Fruit fly (Drosophila melanogaster) whole organism, prepupa: ENCODE results near the gene CG1571.
A peak's percentile ranks its signal among the peaks of the same experiment; 100 is the strongest.

Experiments used
- CG10631 ChIP-seq: fragments of 200-800 bp; sonication (Bioruptor generic); optimal IDR thresholded peaks from 2 replicates; lab custom pipeline; 2016; ENCODE audit warnings: missing biosample characterization, missing genetic modification characterization
- CG10669 ChIP-seq: fragments of 200-800 bp; sonication (Bioruptor generic); optimal IDR thresholded peaks from 3 replicates; lab custom pipeline; 2018; ENCODE audit warnings: missing biosample characterization, mild to moderate bottlenecking, missing genetic modification characterization, moderate library complexity
- CG11294 ChIP-seq: fragments of 200-800 bp; sonication (Bioruptor generic); IDR thresholded peaks from 2 replicates; pipeline ENCODE4 v1.3.6; 2022; ENCODE audit warnings: missing biosample characterization, missing genetic modification characterization
- CG11762 ChIP-seq: fragments of 200-800 bp; sonication (Bioruptor generic); optimal IDR thresholded peaks from 3 replicates; lab custom pipeline; 2016; ENCODE audit warnings: missing biosample characterization, missing genetic modification characterization; ENCODE audit not compliant: insufficient read depth
- CG11902 ChIP-seq: fragments of 200-800 bp; sonication (Bioruptor generic); optimal IDR thresholded peaks from 3 replicates; lab custom pipeline; 2016; ENCODE audit warnings: missing biosample characterization, missing genetic modification characterization
- CG15336 ChIP-seq: fragments of 200-800 bp; sonication (Bioruptor generic); IDR thresholded peaks from 2 replicates; pipeline ENCODE4 v1.3.6; 2022; ENCODE audit warnings: missing biosample characterization, missing genetic modification characterization
- CG1621 ChIP-seq: fragments of 200-800 bp; sonication (Bioruptor generic); optimal IDR thresholded peaks from 3 replicates; lab custom pipeline; 2018; ENCODE audit warnings: missing biosample characterization, mild to moderate bottlenecking, missing genetic modification characterization
- CG16779 ChIP-seq: fragments of 200-800 bp; sonication (Bioruptor generic); optimal IDR thresholded peaks from 3 replicates; lab custom pipeline; 2017; ENCODE audit warnings: missing biosample characterization, mild to moderate bottlenecking, missing genetic modification characterization
- CG3032 ChIP-seq: fragments of 200-800 bp; optimal IDR thresholded peaks from 2 replicates; lab custom pipeline; 2019; ENCODE audit warnings: missing biosample characterization, mild to moderate bottlenecking, missing genetic modification characterization, moderate library complexity
- CG31627 ChIP-seq: fragments of 200-800 bp; sonication (Bioruptor generic); optimal IDR thresholded peaks from 3 replicates; lab custom pipeline; 2016; ENCODE audit warnings: missing biosample characterization, missing genetic modification characterization
- CG34406 ChIP-seq: fragments of 200-800 bp; sonication (Bioruptor generic); optimal IDR thresholded peaks from 3 replicates; lab custom pipeline; 2016; ENCODE audit warnings: missing biosample characterization, missing genetic modification characterization
- CG4318 ChIP-seq: fragments of 200-800 bp; sonication (Bioruptor generic); optimal IDR thresholded peaks from 3 replicates; lab custom pipeline; 2017; ENCODE audit warnings: missing biosample characterization, mild to moderate bottlenecking, missing genetic modification characterization
- CG6163 ChIP-seq: fragments of 200-800 bp; sonication (Bioruptor generic); IDR thresholded peaks from 3 replicates; pipeline ENCODE4 v1.3.6; 2022; ENCODE audit warnings: missing biosample characterization, missing genetic modification characterization
- CG6276 ChIP-seq: fragments of 200-800 bp; sonication (Bioruptor generic); optimal IDR thresholded peaks from 2 replicates; lab custom pipeline; 2017; ENCODE audit warnings: missing biosample characterization, mild to moderate bottlenecking, missing genetic modification characterization
- CG6808 ChIP-seq: fragments of 200-800 bp; sonication (Bioruptor generic); optimal IDR thresholded peaks from 3 replicates; lab custom pipeline; 2017; ENCODE audit warnings: missing biosample characterization, missing genetic modification characterization, mild to moderate bottlenecking, moderate library complexity, missing genetic modification reagents
- CG7368 ChIP-seq: fragments of 200-800 bp; sonication (Bioruptor generic); optimal IDR thresholded peaks from 3 replicates; lab custom pipeline; 2016; ENCODE audit warnings: missing biosample characterization, missing genetic modification characterization
- CG8119 ChIP-seq: fragments of 200-800 bp; sonication (Bioruptor generic); IDR thresholded peaks from 3 replicates; pipeline ENCODE4 v1.3.6; 2022; ENCODE audit warnings: missing biosample characterization, missing genetic modification characterization
- CG8319 ChIP-seq: fragments of 200-800 bp; sonication (Bioruptor generic); optimal IDR thresholded peaks from 3 replicates; lab custom pipeline; 2016; ENCODE audit warnings: missing biosample characterization, missing genetic modification characterization
- CG8632 ChIP-seq: fragments of 200-800 bp; sonication (Bioruptor generic); optimal IDR thresholded peaks from 3 replicates; lab custom pipeline; 2016; ENCODE audit warnings: missing biosample characterization, missing genetic modification characterization
- CG9139 ChIP-seq: fragments of 200-800 bp; sonication (Bioruptor generic); optimal IDR thresholded peaks from 3 replicates; lab custom pipeline; 2017; ENCODE audit warnings: missing biosample characterization, mild to moderate bottlenecking, missing genetic modification characterization
- Eip75B ChIP-seq: fragments of 200-800 bp; sonication (Bioruptor generic); optimal IDR thresholded peaks from 3 replicates; lab custom pipeline; 2016; ENCODE audit warnings: missing biosample characterization, missing genetic modification characterization
- Eip78C ChIP-seq: fragments of 200-800 bp; sonication (Bioruptor generic); peaks from one replicate; lab custom pipeline; 2016; ENCODE audit warnings: missing biosample characterization, missing genetic modification characterization
- Eip93F ChIP-seq: fragments of 200-800 bp; sonication (Bioruptor generic); optimal IDR thresholded peaks from 2 replicates; lab custom pipeline; 2016; ENCODE audit warnings: missing biosample characterization, mild to moderate bottlenecking, missing genetic modification characterization
- Ets21C ChIP-seq: fragments of 200-800 bp; sonication (Bioruptor generic); optimal IDR thresholded peaks from 3 replicates; lab custom pipeline; 2016; ENCODE audit warnings: missing biosample characterization, missing genetic modification characterization
- Gug ChIP-seq: fragments of 200-800 bp; sonication (Bioruptor generic); IDR thresholded peaks from 2 replicates; pipeline ENCODE4 v1.3.6; 2022; ENCODE audit warnings: missing biosample characterization, missing genetic modification characterization
- Hr38 ChIP-seq: sonication (Bioruptor generic); optimal IDR thresholded peaks from 2 replicates; lab custom pipeline; 2016; ENCODE audit warnings: missing biosample characterization, missing genetic modification characterization
- Hr39 ChIP-seq: fragments of 200-800 bp; sonication (Bioruptor generic); optimal IDR thresholded peaks from 2 replicates; lab custom pipeline; 2016; ENCODE audit warnings: missing biosample characterization, missing genetic modification characterization
- Hr4 ChIP-seq: fragments of 200-800 bp; sonication (Bioruptor generic); optimal IDR thresholded peaks from 3 replicates; lab custom pipeline; 2016; ENCODE audit warnings: missing biosample characterization, missing genetic modification characterization
- Lpt ChIP-seq: fragments of 200-800 bp; sonication (Bioruptor generic); optimal IDR thresholded peaks from 3 replicates; lab custom pipeline; 2016; ENCODE audit warnings: missing biosample characterization, missing genetic modification characterization
- Met ChIP-seq: fragments of 200-800 bp; sonication (Bioruptor generic); optimal IDR thresholded peaks from 3 replicates; lab custom pipeline; 2016; ENCODE audit warnings: missing biosample characterization, missing genetic modification characterization
- OdsH ChIP-seq: fragments of 200-800 bp; sonication (Bioruptor generic); optimal IDR thresholded peaks from 3 replicates; lab custom pipeline; 2016; ENCODE audit warnings: missing biosample characterization, missing genetic modification characterization
- Sox102F ChIP-seq: fragments of 200-800 bp; sonication (Bioruptor generic); optimal IDR thresholded peaks from 2 replicates; lab custom pipeline; 2016; ENCODE audit warnings: missing biosample characterization, mild to moderate bottlenecking, missing genetic modification characterization
- Sox14 ChIP-seq: fragments of 200-800 bp; sonication (Bioruptor generic); optimal IDR thresholded peaks from 3 replicates; lab custom pipeline; 2016; ENCODE audit warnings: missing biosample characterization, missing genetic modification characterization
- Sox15 ChIP-seq: fragments of 200-800 bp; sonication (Bioruptor generic); optimal IDR thresholded peaks from 3 replicates; lab custom pipeline; 2016; ENCODE audit warnings: missing biosample characterization, missing genetic modification characterization
- achi ChIP-seq: fragments of 200-800 bp; sonication (Bioruptor generic); optimal IDR thresholded peaks from 3 replicates; lab custom pipeline; 2016; ENCODE audit warnings: missing biosample characterization, missing genetic modification characterization
- cyc ChIP-seq: fragments of 200-800 bp; sonication (Bioruptor generic); optimal IDR thresholded peaks from 3 replicates; lab custom pipeline; 2016; ENCODE audit warnings: missing biosample characterization, missing genetic modification characterization
- dac ChIP-seq: fragments of 200-800 bp; sonication (Bioruptor generic); optimal IDR thresholded peaks from 2 replicates; lab custom pipeline; 2017; ENCODE audit warnings: missing biosample characterization, mild to moderate bottlenecking, missing genetic modification characterization
- dsx ChIP-seq: fragments of 200-800 bp; optimal IDR thresholded peaks from 3 replicates; lab custom pipeline; 2019; ENCODE audit warnings: missing biosample characterization, mild to moderate bottlenecking, missing genetic modification characterization, moderate library complexity; ENCODE audit not compliant: poor library complexity, severe bottlenecking
- eg ChIP-seq: fragments of 200-800 bp; sonication (Bioruptor generic); IDR thresholded peaks from 3 replicates; pipeline ENCODE4 v1.3.6; 2022; ENCODE audit warnings: missing biosample characterization, missing genetic modification characterization
- esn ChIP-seq: fragments of 200-800 bp; sonication (Bioruptor generic); optimal IDR thresholded peaks from 2 replicates; lab custom pipeline; 2016; ENCODE audit warnings: missing biosample characterization, mild to moderate bottlenecking, missing genetic modification characterization, moderate library complexity
- fd59A ChIP-seq: fragments of 200-800 bp; sonication (Bioruptor generic); optimal IDR thresholded peaks from 2 replicates; lab custom pipeline; 2017; ENCODE audit warnings: missing biosample characterization, mild to moderate bottlenecking, missing genetic modification characterization, missing genetic modification reagents
- fd85E ChIP-seq: fragments of 200-800 bp; sonication (Bioruptor generic); optimal IDR thresholded peaks from 3 replicates; lab custom pipeline; 2016; ENCODE audit warnings: missing biosample characterization, missing genetic modification characterization
- fkh ChIP-seq: fragments of 200-800 bp; sonication (Bioruptor generic); optimal IDR thresholded peaks from 3 replicates; lab custom pipeline; 2017; ENCODE audit warnings: missing biosample characterization, mild to moderate bottlenecking, missing genetic modification characterization, moderate library complexity
- lz ChIP-seq: fragments of 200-800 bp; sonication (Bioruptor generic); optimal IDR thresholded peaks from 3 replicates; lab custom pipeline; 2016; ENCODE audit warnings: missing biosample characterization, missing genetic modification characterization
- net ChIP-seq: fragments of 200-800 bp; sonication (Bioruptor generic); optimal IDR thresholded peaks from 3 replicates; lab custom pipeline; 2016; ENCODE audit warnings: missing biosample characterization, missing genetic modification characterization
- pdm3 ChIP-seq: fragments of 200-800 bp; sonication (Bioruptor generic); optimal IDR thresholded peaks from 3 replicates; lab custom pipeline; 2016; ENCODE audit warnings: missing biosample characterization, missing genetic modification characterization
- spab ChIP-seq: fragments of 200-800 bp; sonication (Bioruptor generic); optimal IDR thresholded peaks from 2 replicates; lab custom pipeline; 2017; ENCODE audit warnings: missing biosample characterization, mild to moderate bottlenecking, missing genetic modification characterization, missing genetic modification reagents
- ss ChIP-seq, 2 experiments: fragments of 200-800 bp; sonication (Bioruptor generic); optimal IDR thresholded peaks; 2 replicates in 1 of 2; 3 replicates in 1 of 2; lab custom pipeline; 2017 to 2018; ENCODE audit warnings: mild to moderate bottlenecking in 2 of 2, missing biosample characterization in 2 of 2, missing genetic modification characterization in 2 of 2, moderate library complexity in 1 of 2
- svp ChIP-seq: fragments of 200-800 bp; sonication (Bioruptor generic); peaks from one replicate; lab custom pipeline; 2016; ENCODE audit warnings: missing biosample characterization, missing genetic modification characterization
- topi ChIP-seq: fragments of 200-800 bp; sonication (Bioruptor generic); optimal IDR thresholded peaks from 3 replicates; lab custom pipeline; 2016; ENCODE audit warnings: missing biosample characterization, missing genetic modification characterization
- vri ChIP-seq: fragments of 200-800 bp; sonication (Bioruptor generic); optimal IDR thresholded peaks from 3 replicates; lab custom pipeline; 2016; ENCODE audit warnings: missing biosample characterization, mild to moderate bottlenecking, missing genetic modification characterization

CG1571 gene

DNA sequence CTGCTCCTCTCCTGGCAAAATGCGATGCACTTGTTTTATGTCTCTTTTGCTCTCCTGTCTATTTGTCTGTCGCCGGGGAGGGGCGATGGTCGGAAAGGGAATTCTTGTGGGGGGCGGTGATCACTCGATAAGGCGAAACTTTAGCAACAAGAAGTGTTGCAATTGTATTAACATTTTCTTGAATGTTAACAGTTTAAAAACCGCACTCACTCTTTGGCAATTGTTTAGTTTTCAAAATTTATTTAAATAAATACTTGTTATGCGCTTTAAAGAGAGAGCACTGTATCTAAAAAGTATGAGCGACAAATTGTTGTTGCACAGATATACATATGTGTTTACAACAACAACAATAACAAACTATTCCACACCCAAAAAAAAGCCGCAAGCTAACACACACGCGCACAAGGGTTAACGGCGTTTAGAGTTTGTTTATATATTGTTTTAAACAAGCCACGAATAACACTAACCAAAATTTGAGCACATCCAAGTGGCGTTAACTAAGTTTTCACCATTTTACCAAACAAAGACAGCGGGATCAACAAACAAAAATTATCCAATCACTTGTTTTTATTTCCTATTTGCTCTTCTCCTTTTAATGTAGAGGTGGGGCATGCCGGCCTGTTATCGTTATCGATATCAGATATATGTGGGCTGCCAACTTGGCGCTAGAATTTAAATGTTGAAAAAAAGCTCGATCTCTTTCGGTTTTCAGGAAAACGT lies 26.0 kb downstream of the CG1571 start, which contains the start of gene CG2258:
CG2258 (minus strand) TSS at position 617 of the 720 bp plus-strand sequence.
- TF ChIP-seq CG1621 (tag; lab: Kevin White, UChicago), result peak; percentile 89
- TF ChIP-seq topi (GFP tag; lab: Kevin White, UChicago), result peak; percentile 83
- peak; percentile 89 for TF ChIP-seq fkh
- peak; percentile 75 for TF ChIP-seq Sox102F (GFP tag; lab: Kevin White, UChicago)
- TF ChIP-seq Hr4 (GFP tag; lab: Kevin White, UChicago), result peak; percentile 85
- TF ChIP-seq spab (GFP tag; lab: Kevin White, UChicago), result peak; percentile 84
- peak; percentile 85 for TF ChIP-seq fd59A (GFP tag; lab: Kevin White, UChicago)
- peak; percentile 90 for TF ChIP-seq achi (GFP tag; lab: Kevin White, UChicago)
- peak; percentile 89 for TF ChIP-seq svp (GFP tag; lab: Kevin White, UChicago)
- TF ChIP-seq ss (GFP tag; optimal IDR thresholded peaks at IDR 0.05; lab: Kevin White, UChicago), result peak; percentile 86 to 93
- TF ChIP-seq Gug (GFP tag; lab: Robert Waterston, UW), result peak; percentile 95
- peak; percentile 91 for TF ChIP-seq CG10631
- TF ChIP-seq dsx (GFP tag; lab: Kevin White, UChicago), result peak; percentile 92
- peak; percentile 90 for TF ChIP-seq Lpt (GFP tag; lab: Kevin White, UChicago)
- TF ChIP-seq Hr39, result peak; percentile 75
- peak; percentile 75 for TF ChIP-seq CG7368 (GFP tag; lab: Kevin White, UChicago)
- peak; percentile 84 for TF ChIP-seq CG4318 (GFP tag; lab: Kevin White, UChicago)
- peak; percentile 75 for TF ChIP-seq CG9139
- TF ChIP-seq Eip78C (GFP tag; lab: Kevin White, UChicago), result peak; percentile 97
- peak; percentile 43 for TF ChIP-seq Ets21C (GFP tag; lab: Kevin White, UChicago)
- peak; percentile 80 for TF ChIP-seq esn (GFP tag; lab: Kevin White, UChicago)
- TF ChIP-seq CG11294 (GFP tag; lab: Robert Waterston, UW), result peak; percentile 93
- peak; percentile 71 for TF ChIP-seq Hr38 (GFP tag; lab: Kevin White, UChicago)
- peak; percentile 78 for TF ChIP-seq CG31627
- TF ChIP-seq pdm3 (GFP tag; lab: Kevin White, UChicago), result peak; percentile 94
- peak; percentile 86 for TF ChIP-seq dac (GFP tag; lab: Kevin White, UChicago)
- TF ChIP-seq eg (GFP tag; lab: Robert Waterston, UW), result peak; percentile 98
- TF ChIP-seq Sox15 (GFP tag; lab: Kevin White, UChicago), result peak; percentile 74
- peak; percentile 60 for TF ChIP-seq Eip75B
- TF ChIP-seq CG6276 (GFP tag; lab: Kevin White, UChicago), result peak; percentile 92
- peak; percentile 94 for TF ChIP-seq OdsH
- TF ChIP-seq CG15336, result peak; percentile 97
- TF ChIP-seq CG34406 (GFP tag; lab: Kevin White, UChicago), result peak; percentile 80
- TF ChIP-seq CG8119 (GFP tag; lab: Robert Waterston, UW), result peak; percentile 97
- peak; percentile 87 for TF ChIP-seq CG3032 (tag; lab: Kevin White, UChicago)
- peak; percentile 90 for TF ChIP-seq CG10669
- TF ChIP-seq CG8319 (GFP tag; lab: Kevin White, UChicago), result peak; percentile 64
- TF ChIP-seq CG6163 (GFP tag; lab: Robert Waterston, UW), result peak; percentile 95
- TF ChIP-seq Eip93F, result no peak
- TF ChIP-seq vri (GFP tag; lab: Kevin White, UChicago), result peak; percentile 61
- TF ChIP-seq net (GFP tag; lab: Kevin White, UChicago), result peak; percentile 93
- TF ChIP-seq Met (GFP tag; lab: Kevin White, UChicago), result peak; percentile 82
- peak; percentile 74 for TF ChIP-seq lz
- peak; percentile 54 for TF ChIP-seq fd85E (GFP tag; lab: Kevin White, UChicago)
- TF ChIP-seq CG16779, result peak; percentile 57
- TF ChIP-seq CG8632 (GFP tag; lab: Kevin White, UChicago), result peak; percentile 80
- TF ChIP-seq Sox14, result peak; percentile 90
- peak; percentile 75 for TF ChIP-seq cyc (GFP tag; lab: Kevin White, UChicago)
- TF ChIP-seq CG6808 (GFP tag; lab: Kevin White, UChicago), result peak; percentile 88
- peak; percentile 69 for TF ChIP-seq CG11902
- TF ChIP-seq CG11762 (GFP tag; lab: Kevin White, UChicago), result peak; percentile 72
